Worm (Caenorhabditis elegans) whole organism, early embryonic: ENCODE measurements around the gene ddo-1.

ENCODE experiments used
- B0310.2 ChIP-seq: sonication (generic microtip); optimal IDR thresholded peaks from 2 replicates; lab custom pipeline; 2016; ENCODE audit warnings: mild to moderate bottlenecking, missing genetic modification characterization, missing compliant biosample characterization
- ama-1 ChIP-seq: fragments of 150-350 bp; optimal IDR thresholded peaks from 2 replicates; lab custom pipeline; 2014
- ceh-13 ChIP-seq: fragments of 200-800 bp; sonication (Bioruptor generic); optimal IDR thresholded peaks from 2 replicates; lab custom pipeline; 2018; ENCODE audit warnings: mild to moderate bottlenecking, missing genetic modification characterization, missing compliant biosample characterization
- flt-1 ChIP-seq: fragments of 200-800 bp; sonication (Bioruptor generic); IDR thresholded peaks from 2 replicates; pipeline ENCODE4 v1.3.6; 2022; ENCODE audit warnings: missing genetic modification characterization, missing compliant biosample characterization
- hmg-4 ChIP-seq: fragments of 200-800 bp; sonication (Bioruptor generic); optimal IDR thresholded peaks from 2 replicates; lab custom pipeline; 2018; ENCODE audit warnings: mild to moderate bottlenecking, missing genetic modification characterization, missing compliant biosample characterization
- hnd-1 ChIP-seq: sonication (generic microtip); optimal IDR thresholded peaks from 2 replicates; lab custom pipeline; 2016; ENCODE audit warnings: missing genetic modification characterization, missing compliant biosample characterization
- pes-1 ChIP-seq: fragments of 200-800 bp; sonication (Bioruptor generic); IDR thresholded peaks from 2 replicates; pipeline ENCODE4 v1.3.6; 2022; ENCODE audit warnings: missing genetic modification reagents, missing genetic modification characterization, missing compliant biosample characterization
- sea-1 ChIP-seq: fragments of 200-800 bp; sonication (Bioruptor generic); conservative IDR thresholded peaks from 2 replicates; pipeline ENCODE4 v1.3.6; 2022; ENCODE audit warnings: missing genetic modification characterization, missing compliant biosample characterization

DNA sequence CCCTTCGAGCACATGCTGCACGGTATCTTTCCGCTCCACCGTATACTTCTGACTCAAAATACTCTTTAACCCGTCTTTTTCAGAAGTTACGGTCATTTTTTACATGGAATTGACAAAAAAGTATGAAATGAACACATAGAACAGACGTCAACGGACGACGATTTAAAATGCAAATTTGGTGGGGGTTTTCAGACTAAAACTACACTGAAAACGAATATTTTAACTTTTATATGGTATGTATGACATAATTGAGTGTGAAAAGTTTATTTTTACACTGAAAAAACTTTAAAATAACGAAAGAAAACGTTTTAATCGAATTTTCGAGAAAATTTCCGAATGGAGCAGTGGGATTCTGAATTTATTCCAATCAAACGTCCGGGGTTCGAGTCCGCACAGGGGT, 30.1 kb downstream of the ddo-1 start, which contains the start of gene twk-36:
- no peak for TF ChIP-seq ama-1 (lab: Kevin White, UChicago)
- TF ChIP-seq ceh-13 (GFP tag; lab: Kevin White, UChicago) = no peak
- TF ChIP-seq hmg-4 (GFP tag; lab: Kevin White, UChicago) = no peak
- TF ChIP-seq hnd-1 = no peak
- no peak for TF ChIP-seq B0310.2 (tag; lab: Kevin White, UChicago)
- TF ChIP-seq flt-1 = no peak
- no peak for TF ChIP-seq pes-1 (GFP tag; lab: Robert Waterston, UW)
- no peak for TF ChIP-seq sea-1 (GFP tag; lab: Robert Waterston, UW)
